Fruit fly (Drosophila melanogaster) S2 (cell line): ENCODE measurements around the gene C3G.

ENCODE experiments used
- CG8478 ChIP-seq: fragments of >200 bp; optimal IDR thresholded peaks from 2 replicates; lab custom pipeline; 2018
- CTCF ChIP-seq, 2 experiments: fragments of >200 bp; optimal IDR thresholded peaks; 2 replicates each; lab custom pipeline; 2018

DNA sequence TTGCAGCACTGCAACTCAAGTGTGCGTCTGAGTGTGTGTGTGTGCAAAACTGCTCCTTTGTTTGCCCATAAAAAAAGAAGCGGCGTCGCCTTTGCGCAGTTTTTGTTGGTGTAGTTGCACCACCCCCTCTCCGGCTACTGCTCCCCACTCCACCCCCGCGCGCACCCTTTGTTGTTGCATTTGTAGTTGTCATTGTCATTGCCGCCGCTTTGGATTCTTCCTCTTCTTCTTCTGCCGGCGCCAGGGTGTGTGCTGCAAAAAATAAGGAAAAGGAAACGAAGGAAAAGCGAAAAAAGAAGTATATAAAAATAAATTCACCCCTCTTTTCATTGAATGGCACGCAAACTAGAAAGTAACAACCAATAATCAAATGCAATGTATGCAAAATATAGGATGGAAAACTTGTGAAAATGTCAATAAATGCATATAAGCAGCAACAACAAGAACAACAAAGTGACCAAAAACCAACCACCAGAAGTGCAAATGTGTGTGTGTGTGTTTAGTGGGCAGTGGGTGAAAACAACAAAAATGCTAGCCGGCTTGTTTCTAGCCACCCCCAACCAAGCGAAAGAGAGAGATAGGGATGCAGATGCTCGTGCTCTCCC is 589 bp upstream of the C3G start:
- TF ChIP-seq CTCF (optimal IDR thresholded peaks at IDR 0.05; lab: Kevin White, UChicago): no peak
- no peak for TF ChIP-seq CG8478 (lab: Kevin White, UChicago)
